Fruit fly (Drosophila melanogaster): ENCODE measurements around the gene CG14043.

DNA sequence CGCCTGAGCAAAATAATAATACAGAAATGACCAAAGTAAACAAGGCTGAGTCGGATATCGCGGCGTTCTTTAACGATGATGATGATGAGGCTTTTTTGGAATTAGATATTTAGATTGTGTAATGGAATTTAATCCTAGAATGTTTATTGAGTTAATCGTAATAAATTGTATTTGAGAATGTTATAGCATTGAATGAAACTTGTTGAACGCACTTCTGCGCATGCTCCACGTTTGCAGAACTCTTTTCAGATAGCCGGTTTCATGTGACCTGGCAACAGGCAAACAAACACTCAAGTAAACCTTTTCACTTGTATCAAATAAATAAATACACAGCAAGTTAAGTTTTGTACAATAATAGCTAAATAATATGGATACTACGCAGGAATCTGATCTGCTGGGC lies 13.4 kb upstream of the CG14043 start, which contains the start of gene CG34124:
- TF ChIP-seq psq (optimal IDR thresholded peaks at IDR 0.05): no peak
- TF ChIP-seq insv (optimal IDR thresholded peaks at IDR 0.05): no peak
- no peak for TF ChIP-seq Sin3A (optimal IDR thresholded peaks at IDR 0.05)
- TF ChIP-seq h (optimal IDR thresholded peaks at IDR 0.05): no peak
